Worm (Caenorhabditis elegans): Measurements from ENCODE around the gene srd-33.

srd-33 gene

DNA sequence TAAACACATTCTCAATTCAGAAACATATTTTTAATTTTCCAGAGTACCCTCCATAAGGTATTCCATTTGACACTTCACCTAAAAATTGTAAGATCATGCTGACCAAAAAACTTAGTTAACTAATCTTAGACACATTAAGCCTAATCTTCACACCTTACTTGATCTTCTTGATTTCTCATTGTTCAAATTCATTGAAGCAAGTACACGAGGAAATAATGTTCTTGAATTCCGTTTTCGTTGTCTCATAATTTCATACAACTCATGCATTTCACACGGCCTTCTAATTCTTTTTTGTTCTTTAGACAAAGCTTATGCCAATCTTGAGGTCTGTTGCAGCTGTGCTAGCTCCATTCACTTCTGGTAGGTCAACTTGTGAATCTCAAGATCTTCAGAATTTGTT, at the start of gene srd-33:
srd-33 (plus strand) TSS at position 301 of the 400 bp plus-strand sequence.
- TF ChIP-seq fkh-2 (tag; optimal IDR thresholded peaks at IDR 0.05), result no peak
- TF ChIP-seq pha-4 (tag; optimal IDR thresholded peaks at IDR 0.05), result no peak
- no peak for TF ChIP-seq tbx-2 (tag; optimal IDR thresholded peaks at IDR 0.05)
- no peak for TF ChIP-seq ama-1 (optimal IDR thresholded peaks at IDR 0.05)
- TF ChIP-seq ceh-82 (tag; optimal IDR thresholded peaks at IDR 0.05), result no peak

DNA sequence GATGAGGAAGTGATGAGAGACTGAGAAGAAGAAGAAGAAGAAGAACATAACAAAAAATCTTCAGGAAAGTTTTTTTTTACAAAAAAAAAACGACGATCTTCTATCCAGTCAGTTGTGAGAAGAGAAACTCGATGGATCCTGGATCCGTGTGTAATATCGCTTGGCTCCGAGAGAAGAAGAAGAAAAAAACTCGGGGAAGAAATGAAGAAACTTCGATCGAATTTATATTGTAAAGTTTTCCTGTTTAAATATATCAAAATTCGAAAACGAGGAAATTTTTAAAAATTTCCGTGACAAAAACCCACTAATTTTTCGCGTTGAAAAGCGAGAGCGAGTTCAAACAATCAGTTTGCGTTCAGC, 48.8 kb upstream of the srd-33 start, which contains the start of gene adss-1:
adss-1 (minus strand) TSS at position 101 of the 360 bp plus-strand sequence.
- no peak for TF ChIP-seq elt-3 (tag; optimal IDR thresholded peaks at IDR 0.05)
- TF ChIP-seq ceh-16 (tag; optimal IDR thresholded peaks at IDR 0.05), result no peak
- TF ChIP-seq snpc-4 (tag; optimal IDR thresholded peaks at IDR 0.05), result no peak
- TF ChIP-seq mml-1 (tag; optimal IDR thresholded peaks at IDR 0.05), result no peak
- TF ChIP-seq tbx-2 (tag; optimal IDR thresholded peaks at IDR 0.05), result no peak
- no peak for TF ChIP-seq nhr-11 (tag; optimal IDR thresholded peaks at IDR 0.05)
- no peak for TF ChIP-seq ZK546.5 (tag; optimal IDR thresholded peaks at IDR 0.05)
- no peak for TF ChIP-seq lin-39 (tag; optimal IDR thresholded peaks at IDR 0.05)
- TF ChIP-seq sea-2 (GFP tag; optimal IDR thresholded peaks at IDR 0.05), result no peak
- no peak for TF ChIP-seq nhr-43 (tag; optimal IDR thresholded peaks at IDR 0.05; ENCODE audit: poor library complexity, severe bottlenecking)
- no peak for TF ChIP-seq lsy-12 (tag; optimal IDR thresholded peaks at IDR 0.05)
- TF ChIP-seq R02D3.7 (tag; optimal IDR thresholded peaks at IDR 0.05), result no peak
- TF ChIP-seq aly-2 (tag; optimal IDR thresholded peaks at IDR 0.05), result no peak
- TF ChIP-seq unc-62 (GFP tag; optimal IDR thresholded peaks at IDR 0.05), result no peak
- no peak for TF ChIP-seq ztf-11 (tag; optimal IDR thresholded peaks at IDR 0.05)
- TF ChIP-seq lin-15B (tag; optimal IDR thresholded peaks at IDR 0.05), result no peak
- TF ChIP-seq nhr-23 (tag; optimal IDR thresholded peaks at IDR 0.05), result no peak
- TF ChIP-seq fos-1 (tag; optimal IDR thresholded peaks at IDR 0.05), result no peak

DNA sequence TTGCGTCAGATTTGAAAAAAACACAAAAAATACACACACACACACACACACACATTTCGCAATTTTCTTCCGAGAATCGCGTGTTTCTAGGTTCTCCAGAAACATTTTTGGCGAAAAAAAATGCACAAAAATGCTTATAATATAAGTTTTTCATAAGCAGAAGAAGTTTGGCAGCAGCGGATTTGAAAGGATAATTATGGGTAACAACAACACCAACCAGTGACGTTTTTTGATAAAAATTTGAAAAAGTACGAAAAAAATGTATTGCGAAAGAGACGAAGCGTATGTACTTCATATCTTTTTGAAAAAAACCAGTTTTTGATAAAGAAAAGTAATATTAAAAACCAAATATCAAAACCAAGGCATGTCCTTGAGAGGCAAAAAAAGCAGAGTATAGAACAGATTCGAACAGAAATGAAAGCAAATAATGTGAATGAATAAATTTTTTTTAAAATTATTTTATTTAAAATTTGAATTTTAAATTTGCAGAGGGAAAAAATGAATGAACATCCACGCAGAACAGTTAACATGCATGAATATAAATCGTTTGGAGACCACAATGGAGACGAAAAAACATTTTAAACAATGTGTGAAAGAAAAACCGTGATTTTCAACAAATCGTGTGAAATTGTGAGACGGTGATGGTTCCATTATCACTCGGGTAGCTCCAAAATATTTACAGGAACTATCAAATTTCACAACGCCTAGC, 48.3 kb upstream of the srd-33 start:
- TF ChIP-seq pha-4 (tag; optimal IDR thresholded peaks at IDR 0.05) (peak; percentile 30), nfya-1 (tag; optimal IDR thresholded peaks at IDR 0.05; ENCODE audit: insufficient read depth) (peak; percentile 5), ama-1 (optimal IDR thresholded peaks at IDR 0.05) (peak; percentile 90), lsy-12 (tag; optimal IDR thresholded peaks at IDR 0.05) (peak; percentile 74), snpc-4 (tag; optimal IDR thresholded peaks at IDR 0.05) (no peak), nhr-25 (tag; optimal IDR thresholded peaks at IDR 0.05) (no peak), tbx-2 (tag; optimal IDR thresholded peaks at IDR 0.05) (peak; percentile 24), nhr-23 (tag; optimal IDR thresholded peaks at IDR 0.05) (peak; percentile 49), elt-2 (tag; optimal IDR thresholded peaks at IDR 0.05) (peak; percentile 55), ztf-4 (tag; optimal IDR thresholded peaks at IDR 0.05) (peak; percentile 83), aly-2 (tag; optimal IDR thresholded peaks at IDR 0.05) (peak; percentile 8), nhr-43 (tag; optimal IDR thresholded peaks at IDR 0.05; ENCODE audit: poor library complexity, severe bottlenecking) (peak; percentile 29), ZK546.5 (tag; optimal IDR thresholded peaks at IDR 0.05) (no peak)

DNA sequence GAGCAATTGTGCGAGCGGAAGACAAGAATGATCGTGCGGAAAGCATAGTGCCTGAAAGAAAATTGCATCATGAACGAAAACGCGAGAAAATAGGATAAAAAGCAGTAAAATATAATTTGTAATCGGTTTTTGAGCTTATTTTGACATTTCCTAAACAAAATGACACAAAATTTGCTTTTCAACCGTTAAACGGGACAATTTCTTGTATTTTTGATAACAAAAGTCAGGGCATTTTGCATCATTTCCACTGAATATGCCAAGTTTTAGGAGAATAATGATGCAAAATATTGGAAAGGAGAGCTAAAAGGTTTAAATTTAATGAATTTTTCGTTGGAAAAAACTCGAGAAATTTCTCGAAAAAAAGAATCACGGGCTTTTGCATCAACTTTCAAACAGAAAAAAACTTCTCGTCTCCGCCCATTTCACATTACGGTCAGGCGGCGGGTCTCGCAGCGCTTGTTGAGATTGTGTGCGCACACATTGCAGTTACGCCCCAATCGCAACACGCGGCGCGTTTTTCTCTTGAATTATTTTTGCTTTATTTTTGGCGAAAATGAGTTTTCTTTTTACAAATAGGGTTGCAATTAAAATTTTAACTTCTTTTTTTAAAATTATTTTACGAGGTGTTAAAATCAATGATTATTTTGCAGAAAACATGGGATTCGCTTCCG, 45.2 kb upstream of the srd-33 start, which contains the start of the genes hsp-6 and C37H5.5:
hsp-6 (minus strand) TSS at position 51 of the 671 bp plus-strand sequence.
C37H5.5 (plus strand) TSS at position 651 of the 671 bp plus-strand sequence.
- peak; percentile 59 for TF ChIP-seq pqm-1 (tag; optimal IDR thresholded peaks at IDR 0.05)
- no peak for TF ChIP-seq mml-1 (tag; optimal IDR thresholded peaks at IDR 0.05)
- TF ChIP-seq nhr-43 (tag; optimal IDR thresholded peaks at IDR 0.05; ENCODE audit: poor library complexity, severe bottlenecking), result no peak
- TF ChIP-seq nhr-23 (tag; optimal IDR thresholded peaks at IDR 0.05), result peak; percentile 80
- TF ChIP-seq nhr-76 (tag; optimal IDR thresholded peaks at IDR 0.05), result no peak
- peak; percentile 92 for TF ChIP-seq lin-39 (tag; optimal IDR thresholded peaks at IDR 0.05)
- TF ChIP-seq mdl-1 (tag; optimal IDR thresholded peaks at IDR 0.05), result no peak
- peak; percentile 90 for TF ChIP-seq pha-4 (tag; optimal IDR thresholded peaks at IDR 0.05)
- TF ChIP-seq unc-62 (GFP tag; optimal IDR thresholded peaks at IDR 0.05), result no peak
- TF ChIP-seq snpc-4 (tag; optimal IDR thresholded peaks at IDR 0.05), result peak; percentile 74
- peak; percentile 50 for TF ChIP-seq R02D3.7 (tag; optimal IDR thresholded peaks at IDR 0.05)
- peak; percentile 60 for TF ChIP-seq elt-2 (tag; optimal IDR thresholded peaks at IDR 0.05)
- TF ChIP-seq ceh-16 (tag; optimal IDR thresholded peaks at IDR 0.05), result no peak
- no peak for TF ChIP-seq ama-1 (optimal IDR thresholded peaks at IDR 0.05)
- TF ChIP-seq egl-5 (tag; optimal IDR thresholded peaks at IDR 0.05), result peak; percentile 28
- TF ChIP-seq lin-15B (tag; optimal IDR thresholded peaks at IDR 0.05), result peak; percentile 91
- TF ChIP-seq lsy-12 (tag; optimal IDR thresholded peaks at IDR 0.05), result peak; percentile 50
- peak; percentile 96 for TF ChIP-seq nfya-1 (tag; optimal IDR thresholded peaks at IDR 0.05; ENCODE audit: insufficient read depth)
- peak; percentile 58 for TF ChIP-seq hmg-11 (tag; optimal IDR thresholded peaks at IDR 0.05)
- no peak for TF ChIP-seq ZK546.5 (tag; optimal IDR thresholded peaks at IDR 0.05)
- no peak for TF ChIP-seq unc-39 (tag; optimal IDR thresholded peaks at IDR 0.05)
- TF ChIP-seq fos-1 (tag; optimal IDR thresholded peaks at IDR 0.05), result no peak
- TF ChIP-seq jun-1 (tag; optimal IDR thresholded peaks at IDR 0.05), result peak; percentile 32
- TF ChIP-seq fkh-10 (GFP tag; optimal IDR thresholded peaks at IDR 0.05), result peak; percentile 43
- no peak for TF ChIP-seq nhr-12 (tag; optimal IDR thresholded peaks at IDR 0.05)
- peak; percentile 47 for TF ChIP-seq ceh-28 (tag; optimal IDR thresholded peaks at IDR 0.05)
- peak; percentile 79 for TF ChIP-seq nhr-25 (tag; optimal IDR thresholded peaks at IDR 0.05)
- TF ChIP-seq skn-1 (tag; optimal IDR thresholded peaks at IDR 0.05), result peak; percentile 67
- TF ChIP-seq tbx-2 (tag; optimal IDR thresholded peaks at IDR 0.05), result peak; percentile 18
